Fruit fly (Drosophila melanogaster): ENCODE data around the gene CG42359.

Gene CG42359

DNA sequence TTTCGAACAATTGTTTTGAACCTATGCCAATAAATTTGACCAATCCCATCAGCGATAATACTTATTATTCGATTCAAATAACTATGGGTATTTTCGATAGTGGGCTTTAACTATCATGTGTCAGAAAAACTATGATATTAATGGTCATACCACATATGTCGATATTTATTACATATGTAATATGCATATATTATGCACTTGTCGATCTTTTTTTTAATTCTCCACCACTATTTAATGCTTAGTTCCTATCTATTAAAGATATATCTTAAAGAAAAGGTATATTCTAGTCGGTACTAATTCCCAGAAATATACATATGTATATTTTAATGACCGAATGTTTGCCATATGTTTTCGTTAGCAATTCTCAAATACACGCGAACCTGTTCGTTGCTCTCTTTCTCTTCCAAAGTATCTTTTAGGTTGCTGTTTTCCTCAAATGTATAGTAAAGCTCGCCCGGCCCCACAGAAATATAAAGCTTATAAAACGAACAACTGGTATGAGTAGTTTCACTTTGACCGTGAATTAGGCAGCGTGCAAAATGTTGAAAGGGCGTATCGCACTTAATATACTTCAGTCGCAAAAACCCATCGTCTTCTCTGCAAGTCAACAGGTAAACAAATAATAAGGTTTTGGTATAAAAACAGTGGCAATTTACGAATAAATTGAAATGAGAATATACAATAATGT lies 29.8 kb downstream of the CG42359 start, which contains the start of gene Cyp12a5 (continued):
- peak; percentile 20 for TF ChIP-seq Hmr (GFP tag; optimal IDR thresholded peaks at IDR 0.05)
- TF ChIP-seq eve (GFP tag; optimal IDR thresholded peaks at IDR 0.05) = no peak
- TF ChIP-seq CG17186 (GFP tag; optimal IDR thresholded peaks at IDR 0.05) = no peak
- no peak for TF ChIP-seq CG6854 (GFP tag; optimal IDR thresholded peaks at IDR 0.05)
- no peak for TF ChIP-seq Mes4 (GFP tag; optimal IDR thresholded peaks at IDR 0.05)
- TF ChIP-seq hb (GFP tag; IDR thresholded peaks at IDR 0.05; ENCODE audit: partially characterized antibody) = no peak
- peak; percentile 40 for TF ChIP-seq twi (tag; optimal IDR thresholded peaks at IDR 0.05)
- TF ChIP-seq lilli (GFP tag; optimal IDR thresholded peaks at IDR 0.05) = peak; percentile 19
- TF ChIP-seq CG17612 (GFP tag; IDR thresholded peaks at IDR 0.05) = no peak
- TF ChIP-seq kni (GFP tag; optimal IDR thresholded peaks at IDR 0.05) = no peak
- peak; percentile 86 for TF ChIP-seq Nf-YB (GFP tag; optimal IDR thresholded peaks at IDR 0.05)
- TF ChIP-seq CrebB (tag; optimal IDR thresholded peaks at IDR 0.05) = no peak
- TF ChIP-seq tx (GFP tag; optimal IDR thresholded peaks at IDR 0.05) = no peak
- TF ChIP-seq HLH4C (GFP tag; IDR thresholded peaks at IDR 0.05; ENCODE audit: partially characterized antibody) = no peak
- TF ChIP-seq CG5245 (GFP tag; optimal IDR thresholded peaks at IDR 0.05) = no peak
- peak; percentile 47 for TF ChIP-seq sd (tag; optimal IDR thresholded peaks at IDR 0.05)
- no peak for TF ChIP-seq CG7357 (GFP tag; IDR thresholded peaks at IDR 0.05)
- TF ChIP-seq CG13424 (tag; optimal IDR thresholded peaks at IDR 0.05) = no peak
- no peak for TF ChIP-seq CG18262 (tag; optimal IDR thresholded peaks at IDR 0.05)
- no peak for TF ChIP-seq CG6689 (GFP tag; IDR thresholded peaks at IDR 0.05)
- TF ChIP-seq TFAM (GFP tag; optimal IDR thresholded peaks at IDR 0.05) = no peak
- TF ChIP-seq Oaz (GFP tag; IDR thresholded peaks at IDR 0.05) = no peak
- TF ChIP-seq PHDP (tag; optimal IDR thresholded peaks at IDR 0.05) = peak; percentile 23
- no peak for TF ChIP-seq Pdp1 (GFP tag; optimal IDR thresholded peaks at IDR 0.05)
- TF ChIP-seq Gug (GFP tag; IDR thresholded peaks at IDR 0.05) = no peak
- no peak for TF ChIP-seq CG30020 (tag; optimal IDR thresholded peaks at IDR 0.05)
- no peak for TF ChIP-seq CG14965 (GFP tag; optimal IDR thresholded peaks at IDR 0.05; ENCODE audit: borderline replicate concordance)
- no peak for TF ChIP-seq lbe (GFP tag; optimal IDR thresholded peaks at IDR 0.05)
- TF ChIP-seq jumu (GFP tag; optimal IDR thresholded peaks at IDR 0.05) = no peak
- TF ChIP-seq D19B (GFP tag; optimal IDR thresholded peaks at IDR 0.05) = peak; percentile 89
- no peak for TF ChIP-seq CG9437 (GFP tag; optimal IDR thresholded peaks at IDR 0.05)
- no peak for TF ChIP-seq Ets65A (GFP tag)
- TF ChIP-seq Dref (GFP tag; IDR thresholded peaks at IDR 0.05) = no peak
- TF ChIP-seq Nf-YC (tag; optimal IDR thresholded peaks at IDR 0.05) = peak; percentile 69
- TF ChIP-seq wdn (GFP tag; IDR thresholded peaks at IDR 0.05) = no peak
- no peak for TF ChIP-seq mam (GFP tag; optimal IDR thresholded peaks at IDR 0.05)
- no peak for TF ChIP-seq CG4707 (GFP tag; optimal IDR thresholded peaks at IDR 0.05)
- TF ChIP-seq CG10431 (GFP tag; optimal IDR thresholded peaks at IDR 0.05) = no peak
- no peak for TF ChIP-seq CG1792 (GFP tag; optimal IDR thresholded peaks at IDR 0.05)
- no peak for TF ChIP-seq Stat92E (GFP tag; optimal IDR thresholded peaks at IDR 0.05)
- TF ChIP-seq MTF-1 (GFP tag; optimal IDR thresholded peaks at IDR 0.05; ENCODE audit: borderline replicate concordance) = no peak
- no peak for TF ChIP-seq ttk (GFP tag; IDR thresholded peaks at IDR 0.05)
- TF ChIP-seq disco-r (GFP tag; optimal IDR thresholded peaks at IDR 0.05) = no peak
- TF ChIP-seq Rx (GFP tag; IDR thresholded peaks at IDR 0.05) = no peak
- TF ChIP-seq CG9932 (GFP tag; IDR thresholded peaks at IDR 0.05) = 0 out of 2 replicates have a peak, but pooled peaks have one; percentile 25
- TF ChIP-seq CG10543 (GFP tag; optimal IDR thresholded peaks at IDR 0.05) = no peak
- TF ChIP-seq CG4282 (GFP tag; optimal IDR thresholded peaks at IDR 0.05) = no peak
- TF ChIP-seq slou (GFP tag; optimal IDR thresholded peaks at IDR 0.05) = no peak
- no peak for TF ChIP-seq vvl (GFP tag; IDR thresholded peaks at IDR 0.05)
- TF ChIP-seq Bgb (GFP tag; IDR thresholded peaks at IDR 0.05; ENCODE audit: partially characterized antibody) = no peak
